Worm (Caenorhabditis elegans): ENCODE measurements around the gene C38C3.6.

- TF ChIP-seq flt-1 (GFP tag; IDR thresholded peaks at IDR 0.05) = no peak
- no peak for TF ChIP-seq sea-1 (GFP tag; conservative IDR thresholded peaks at IDR 0.05)
- TF ChIP-seq B0310.2 (tag; optimal IDR thresholded peaks at IDR 0.05) = no peak
- TF ChIP-seq scrt-1 (GFP tag; IDR thresholded peaks at IDR 0.05) = no peak
- no peak for TF ChIP-seq tbx-37 (GFP tag; conservative IDR thresholded peaks at IDR 0.05)
- TF ChIP-seq aly-1 (tag; optimal IDR thresholded peaks at IDR 0.05) = no peak
Observed at ce11 chrV:1438205-1438604, 53.2 kb downstream of the C38C3.6 start.

Measured in whole organism, early embryonic.